Fruit fly (Drosophila melanogaster) whole organism, embryonic: ENCODE results near the gene GIIIspla2.

Experiments used
- Abd-B ChIP-seq: fragments of 200-800 bp; sonication (Bioruptor generic); optimal IDR thresholded peaks from 2 replicates; lab custom pipeline; 2018; ENCODE audit warnings: missing biosample characterization, mild to moderate bottlenecking, missing genetic modification characterization, moderate library complexity
- Adf1 ChIP-seq: fragments of 200-800 bp; sonication (Bioruptor generic); IDR thresholded peaks from 2 replicates; pipeline ENCODE4 v1.3.6; 2022; ENCODE audit warnings: missing biosample characterization, missing genetic modification characterization
- Atf3 ChIP-seq: fragments of 200-800 bp; sonication (Bioruptor generic); optimal IDR thresholded peaks from 3 replicates; lab custom pipeline; 2016; ENCODE audit warnings: missing biosample characterization, missing genetic modification characterization
- Bgb ChIP-seq: fragments of 200-800 bp; sonication (Bioruptor generic); IDR thresholded peaks from 2 replicates; pipeline ENCODE4 v1.3.6; 2022; ENCODE audit warnings: missing biosample characterization, missing genetic modification characterization; ENCODE audit not compliant: partially characterized antibody
- BtbVII ChIP-seq: fragments of 200-800 bp; sonication (Bioruptor generic); optimal IDR thresholded peaks from 3 replicates; lab custom pipeline; 2017; ENCODE audit warnings: missing biosample characterization, mild to moderate bottlenecking, missing genetic modification characterization
- CG10321 ChIP-seq: fragments of 200-800 bp; sonication (Bioruptor generic); IDR thresholded peaks from 2 replicates; pipeline ENCODE4 v1.3.6; 2022; ENCODE audit warnings: missing biosample characterization, missing genetic modification characterization
- CG12155 ChIP-seq: fragments of 200-800 bp; sonication (Bioruptor generic); optimal IDR thresholded peaks from 3 replicates; lab custom pipeline; 2016; ENCODE audit warnings: missing biosample characterization, missing genetic modification characterization
- CG12942 ChIP-seq: fragments of 200-800 bp; sonication (Bioruptor generic); optimal IDR thresholded peaks from 3 replicates; lab custom pipeline; 2016; ENCODE audit warnings: missing biosample characterization, missing genetic modification characterization
- CG13123 ChIP-seq: fragments of 200-800 bp; sonication (Bioruptor generic); optimal IDR thresholded peaks from 2 replicates; lab custom pipeline; 2016; ENCODE audit warnings: missing biosample characterization, missing genetic modification characterization
- CG15479 ChIP-seq: fragments of 200-800 bp; sonication (Bioruptor generic); optimal IDR thresholded peaks from 3 replicates; lab custom pipeline; 2019; ENCODE audit warnings: missing biosample characterization, mild to moderate bottlenecking, missing genetic modification characterization, moderate library complexity
- CG15514 ChIP-seq: fragments of 200-800 bp; sonication (Bioruptor generic); optimal IDR thresholded peaks from 3 replicates; lab custom pipeline; 2017; ENCODE audit warnings: missing biosample characterization, missing genetic modification characterization, mild to moderate bottlenecking, moderate library complexity, missing genetic modification reagents
- CG17361 ChIP-seq: fragments of 200-800 bp; sonication (Bioruptor generic); IDR thresholded peaks from 3 replicates; pipeline ENCODE4 v1.3.6; 2022; ENCODE audit warnings: missing biosample characterization, missing genetic modification characterization
- CG3163 ChIP-seq: fragments of 200-800 bp; sonication (Bioruptor generic); optimal IDR thresholded peaks from 3 replicates; lab custom pipeline; 2016; ENCODE audit warnings: missing biosample characterization, missing genetic modification characterization
- CG4424 ChIP-seq: fragments of 200-800 bp; sonication (Bioruptor generic); optimal IDR thresholded peaks from 3 replicates; lab custom pipeline; 2016; ENCODE audit warnings: missing biosample characterization, missing genetic modification characterization
- CG6254 ChIP-seq: fragments of 200-800 bp; sonication (Bioruptor generic); optimal IDR thresholded peaks from 3 replicates; lab custom pipeline; 2017; ENCODE audit warnings: mild to moderate bottlenecking, missing biosample characterization, missing genetic modification reagents, missing genetic modification characterization
- CG8290 ChIP-seq, 3 experiments: fragments of 200-800 bp; sonication (Bioruptor generic); optimal IDR thresholded peaks; 2 replicates each; lab custom pipeline; 2016 to 2019; ENCODE audit warnings: missing biosample characterization in 3 of 3, missing genetic modification characterization in 3 of 3, mild to moderate bottlenecking in 2 of 3, moderate library complexity in 1 of 3
- CG8478 ChIP-seq: fragments of >200 bp; optimal IDR thresholded peaks from 2 replicates; lab custom pipeline; 2018
- Fer3 ChIP-seq: fragments of 200-800 bp; sonication (Bioruptor generic); optimal IDR thresholded peaks from 2 replicates; lab custom pipeline; 2018; ENCODE audit warnings: missing biosample characterization, mild to moderate bottlenecking, missing genetic modification characterization, moderate library complexity
- HLHmδ ChIP-seq: fragments of 200-800 bp; sonication (Bioruptor generic); optimal IDR thresholded peaks from 2 replicates; lab custom pipeline; 2018; ENCODE audit warnings: missing biosample characterization, mild to moderate bottlenecking, missing genetic modification characterization, moderate library complexity
- Lim3 ChIP-seq: fragments of 200-800 bp; sonication (Bioruptor generic); IDR thresholded peaks from 2 replicates; pipeline ENCODE4 v1.3.6; 2022; ENCODE audit warnings: missing biosample characterization, missing genetic modification characterization
- Lpt ChIP-seq: fragments of >200 bp; optimal IDR thresholded peaks from 2 replicates; lab custom pipeline; 2018; ENCODE audit warnings: missing biosample characterization, missing genetic modification characterization
- Max ChIP-seq: fragments of 200-800 bp; sonication (Bioruptor generic); optimal IDR thresholded peaks from 2 replicates; lab custom pipeline; 2016; ENCODE audit warnings: missing biosample characterization, mild to moderate bottlenecking, missing genetic modification characterization
- NC2α ChIP-seq: fragments of 200-800 bp; sonication (Bioruptor generic); optimal IDR thresholded peaks from 2 replicates; lab custom pipeline; 2016; ENCODE audit warnings: missing biosample characterization, missing genetic modification characterization
- NK7.1 ChIP-seq: fragments of 200-800 bp; sonication (Bioruptor generic); optimal IDR thresholded peaks from 3 replicates; lab custom pipeline; 2016; ENCODE audit warnings: missing biosample characterization, missing genetic modification characterization
- Nf-YA ChIP-seq: fragments of 200-800 bp; sonication (Bioruptor generic); IDR thresholded peaks from 2 replicates; pipeline ENCODE4 v1.3.6; 2022; ENCODE audit warnings: missing biosample characterization, missing genetic modification characterization
- Opbp ChIP-seq: fragments of 200-800 bp; sonication (Bioruptor generic); IDR thresholded peaks from 3 replicates; pipeline ENCODE4 v1.3.6; 2022; ENCODE audit warnings: missing biosample characterization, missing genetic modification characterization; ENCODE audit not compliant: partially characterized antibody
- Optix ChIP-seq: fragments of 200-800 bp; sonication (Bioruptor generic); IDR thresholded peaks from 3 replicates; pipeline ENCODE4 v1.3.6; 2022; ENCODE audit warnings: missing biosample characterization, missing genetic modification characterization
- Sox102F ChIP-seq: fragments of 200-800 bp; sonication (Bioruptor generic); optimal IDR thresholded peaks from 2 replicates; lab custom pipeline; 2018; ENCODE audit warnings: missing biosample characterization, mild to moderate bottlenecking, missing genetic modification characterization, moderate library complexity
- abd-A ChIP-seq: fragments of 200-800 bp; sonication (Bioruptor generic); optimal IDR thresholded peaks from 3 replicates; lab custom pipeline; 2019; ENCODE audit warnings: missing biosample characterization, mild to moderate bottlenecking, missing genetic modification characterization, moderate library complexity
- cg ChIP-seq: fragments of 200-800 bp; sonication (Bioruptor generic); optimal IDR thresholded peaks from 3 replicates; lab custom pipeline; 2019; ENCODE audit warnings: missing biosample characterization, mild to moderate bottlenecking, missing genetic modification characterization, moderate library complexity
- dysf ChIP-seq: fragments of 200-800 bp; sonication (Bioruptor generic); IDR thresholded peaks from 3 replicates; pipeline ENCODE4 v1.3.6; 2022; ENCODE audit warnings: missing biosample characterization, missing genetic modification characterization
- ems ChIP-seq: fragments of 200-800 bp; sonication (Bioruptor generic); optimal IDR thresholded peaks from 3 replicates; lab custom pipeline; 2016; ENCODE audit warnings: missing biosample characterization, missing genetic modification characterization
- esg ChIP-seq: fragments of 200-800 bp; sonication (Bioruptor generic); conservative IDR thresholded peaks from 2 replicates; pipeline ENCODE4 v1.3.6; 2022; ENCODE audit warnings: missing biosample characterization, missing genetic modification characterization
- h ChIP-seq: fragments of >200 bp; optimal IDR thresholded peaks from 2 replicates; lab custom pipeline; 2017
- hbn ChIP-seq: fragments of 200-800 bp; sonication (Bioruptor generic); IDR thresholded peaks from 2 replicates; pipeline ENCODE4 v1.3.6; 2022; ENCODE audit warnings: missing biosample characterization, missing genetic modification characterization; ENCODE audit not compliant: partially characterized antibody
- jumu ChIP-seq: fragments of 200-800 bp; sonication (Bioruptor generic); optimal IDR thresholded peaks from 3 replicates; lab custom pipeline; 2016; ENCODE audit warnings: missing biosample characterization, missing genetic modification characterization
- p53 ChIP-seq: fragments of 200-800 bp; sonication (Bioruptor generic); optimal IDR thresholded peaks from 2 replicates; lab custom pipeline; 2016; ENCODE audit warnings: missing biosample characterization, missing genetic modification characterization
- pan ChIP-seq, 4 experiments: fragments of >200 bp in 3 of 4; fragments of 200-800 bp in 1 of 4; sonication (Bioruptor generic) in 1 of 4; optimal IDR thresholded peaks in 3 of 4; IDR thresholded peaks in 1 of 4; 2 replicates each; pipeline versions ENCODE4 v1.3.6 to Lab custom; 2017 to 2022; ENCODE audit warnings: missing biosample characterization in 2 of 4, missing genetic modification characterization in 2 of 4, mixed read lengths in 1 of 4
- pfk ChIP-seq: fragments of 200-800 bp; sonication (Bioruptor generic); optimal IDR thresholded peaks from 2 replicates; lab custom pipeline; 2018; ENCODE audit warnings: missing biosample characterization, mild to moderate bottlenecking, missing genetic modification characterization, moderate library complexity
- pum ChIP-seq: fragments of 200-800 bp; sonication (Bioruptor generic); optimal IDR thresholded peaks from 2 replicates; lab custom pipeline; 2016; ENCODE audit warnings: missing biosample characterization, missing genetic modification characterization
- pzg ChIP-seq: fragments of 200-800 bp; sonication (Bioruptor generic); optimal IDR thresholded peaks from 3 replicates; lab custom pipeline; 2018; ENCODE audit warnings: missing biosample characterization, mild to moderate bottlenecking, missing genetic modification characterization, moderate library complexity
- ranshi ChIP-seq: fragments of 200-800 bp; sonication (Bioruptor generic); IDR thresholded peaks from 2 replicates; pipeline ENCODE4 v1.3.6; 2022; ENCODE audit warnings: missing biosample characterization, missing genetic modification characterization
- run ChIP-seq: fragments of 200-800 bp; sonication (Bioruptor generic); optimal IDR thresholded peaks from 3 replicates; lab custom pipeline; 2018; ENCODE audit warnings: missing biosample characterization, mild to moderate bottlenecking, missing genetic modification characterization
- sd ChIP-seq: fragments of 200-800 bp; sonication (Bioruptor generic); optimal IDR thresholded peaks from 3 replicates; lab custom pipeline; 2018; ENCODE audit warnings: missing biosample characterization, mild to moderate bottlenecking, missing genetic modification characterization, moderate library complexity
- sens-2 ChIP-seq: fragments of 200-800 bp; sonication (Bioruptor generic); IDR thresholded peaks from 2 replicates; pipeline ENCODE4 v1.3.6; 2022; ENCODE audit warnings: missing biosample characterization, missing genetic modification characterization
- sqz ChIP-seq: fragments of 200-800 bp; sonication (Bioruptor generic); optimal IDR thresholded peaks from 3 replicates; lab custom pipeline; 2018; ENCODE audit warnings: missing biosample characterization, mild to moderate bottlenecking, missing genetic modification characterization
- sug ChIP-seq: fragments of 200-800 bp; optimal IDR thresholded peaks from 2 replicates; lab custom pipeline; 2019; ENCODE audit warnings: missing biosample characterization, mild to moderate bottlenecking, missing genetic modification characterization, moderate library complexity
- tgo ChIP-seq: fragments of 200-800 bp; sonication (Bioruptor generic); IDR thresholded peaks from 3 replicates; pipeline ENCODE4 v1.3.6; 2022; ENCODE audit warnings: missing biosample characterization, missing genetic modification characterization
- toy ChIP-seq: fragments of 200-800 bp; sonication (Bioruptor generic); IDR thresholded peaks from 2 replicates; pipeline ENCODE4 v1.3.6; 2022; ENCODE audit warnings: missing biosample characterization, missing genetic modification characterization
- trh ChIP-seq: fragments of 200-800 bp; sonication (Bioruptor generic); optimal IDR thresholded peaks from 2 replicates; lab custom pipeline; 2016; ENCODE audit warnings: missing biosample characterization, missing genetic modification characterization
- vfl ChIP-seq: fragments of 200-800 bp; sonication (Bioruptor generic); optimal IDR thresholded peaks from 2 replicates; lab custom pipeline; 2016; ENCODE audit warnings: missing biosample characterization, missing genetic modification characterization

The GIIIspla2 gene

dm6 chrX:8157294-8157693, at the start of gene GIIIspla2, which contains the start of gene Traf6 (continued):
- TF ChIP-seq jumu (GFP tag; lab: Kevin White, UChicago) (peak; percentile 74), esg (GFP tag; lab: Robert Waterston, UW) (peak; percentile 56), pum (GFP tag; lab: Kevin White, UChicago) (peak; percentile 64), HLHmδ (GFP tag; lab: Kevin White, UChicago) (no peak), toy (GFP tag; lab: Robert Waterston, UW) (no peak; the same call in 1 of the 2 replicates), Fer3 (peak; percentile 70), pfk (GFP tag; lab: Kevin White, UChicago) (no peak), BtbVII (GFP tag; lab: Kevin White, UChicago) (peak; percentile 31), trh (GFP tag; lab: Kevin White, UChicago) (no peak), pan (optimal IDR thresholded peaks at IDR 0.05; lab: Kevin White, UChicago) (no peak), pan (GFP tag; optimal IDR thresholded peaks at IDR 0.05 in 1 of 2, IDR thresholded peaks at IDR 0.05 in 1 of 2) (peak in 1 of 2 experiments; percentile 69), CG6254 (GFP tag; lab: Kevin White, UChicago) (peak; percentile 43), h (no peak), CG15514 (GFP tag; lab: Kevin White, UChicago) (peak; percentile 92), Max (GFP tag; lab: Kevin White, UChicago) (peak; percentile 67), Optix (GFP tag; lab: Robert Waterston, UW) (peak; percentile 62; the same call in 2 of the 3 replicates), p53 (GFP tag; lab: Kevin White, UChicago) (peak; percentile 40), hbn (no peak), Atf3 (GFP tag; lab: Kevin White, UChicago) (peak; percentile 60), Adf1 (peak; percentile 48; the same call in 1 of the 2 replicates), cg (GFP tag; lab: Kevin White, UChicago) (no peak), NC2α (GFP tag; lab: Kevin White, UChicago) (no peak), vfl (GFP tag; lab: Kevin White, UChicago) (peak; percentile 59), CG12942 (GFP tag; lab: Kevin White, UChicago) (peak; percentile 56), CG12155 (GFP tag; lab: Kevin White, UChicago) (peak; percentile 77), CG17361 (GFP tag; lab: Robert Waterston, UW) (peak; percentile 81), Bgb (no peak; the same call in 1 of the 2 replicates), Lim3 (GFP tag; lab: Robert Waterston, UW) (no peak), Abd-B (peak; percentile 72), sug (tag; lab: Kevin White, UChicago) (peak; percentile 84), CG8290 (GFP tag; optimal IDR thresholded peaks at IDR 0.05; lab: Kevin White, UChicago) (peak; percentile 15), CG8290 (tag; optimal IDR thresholded peaks at IDR 0.05; lab: Kevin White, UChicago) (peak in 1 of 2 experiments; percentile 60), sens-2 (GFP tag; lab: Robert Waterston, UW) (no peak), NK7.1 (GFP tag; lab: Kevin White, UChicago) (peak; percentile 45), CG15479 (no peak), abd-A (no peak), sd (no peak), run (tag; lab: Kevin White, UChicago) (no peak), Sox102F (GFP tag; lab: Kevin White, UChicago) (no peak), dysf (GFP tag; lab: Robert Waterston, UW) (peak; percentile 88), ranshi (GFP tag; lab: Robert Waterston, UW) (peak; percentile 75), CG3163 (GFP tag; lab: Kevin White, UChicago) (peak; percentile 16), CG10321 (GFP tag; lab: Robert Waterston, UW) (no peak), CG8478 (lab: Kevin White, UChicago) (no peak), tgo (peak; percentile 74), Lpt (GFP tag; lab: Kevin White, UChicago) (no peak), pzg (peak; percentile 67), sqz (GFP tag; lab: Kevin White, UChicago) (no peak), Nf-YA (GFP tag; lab: Robert Waterston, UW) (0 out of 2 replicates have a peak, but pooled peaks have one; percentile 17), CG13123 (GFP tag; lab: Kevin White, UChicago) (peak; percentile 41), CG4424 (peak; percentile 65), Opbp (GFP tag; lab: Robert Waterston, UW) (0 out of 3 replicates have a peak, but pooled peaks have one; percentile 10), ems (GFP tag; lab: Kevin White, UChicago) (peak; percentile 63)
